Worm (Caenorhabditis elegans) whole organism, L4 larva: ENCODE results near the gene nhr-36.

Source experiments
- nhr-76 ChIP-seq: fragments of 150-350 bp; optimal IDR thresholded peaks from 2 replicates; lab custom pipeline; 2014; ENCODE audit warnings: missing biosample characterization, missing genetic modification characterization
- pha-4 ChIP-seq, 2 experiments: fragments of 150-350 bp in 1 of 2; fragments of 200-800 bp in 1 of 2; sonication (Bioruptor generic) in 1 of 2; IDR thresholded peaks in 1 of 2; optimal IDR thresholded peaks in 1 of 2; 2 replicates each; pipeline versions ENCODE4 v1.3.6 to Lab custom; 2014 to 2022; ENCODE audit warnings: missing genetic modification characterization in 2 of 2, missing genetic modification reagents in 2 of 2, missing biosample characterization in 1 of 2, missing compliant biosample characterization in 1 of 2
- saeg-2 ChIP-seq: fragments of 200-800 bp; sonication (Bioruptor generic); IDR thresholded peaks from 2 replicates; pipeline ENCODE4 v1.3.6; 2022; ENCODE audit warnings: missing genetic modification reagents, missing genetic modification characterization, missing compliant biosample characterization
- skn-1 ChIP-seq: fragments of 150-350 bp; optimal IDR thresholded peaks from 2 replicates; lab custom pipeline; 2014; ENCODE audit warnings: missing biosample characterization, missing genetic modification characterization
- ztf-7 ChIP-seq: fragments of 150-350 bp; optimal IDR thresholded peaks from 2 replicates; lab custom pipeline; 2014; ENCODE audit warnings: missing biosample characterization, missing genetic modification characterization

- TF ChIP-seq pha-4 (GFP tag; IDR thresholded peaks at IDR 0.05; lab: Robert Waterston, UW) (no peak), pha-4 (tag; optimal IDR thresholded peaks at IDR 0.05; lab: Kevin White, UChicago) (no peak), saeg-2 (no peak), skn-1 (tag; lab: Kevin White, UChicago) (no peak), nhr-76 (tag; lab: Kevin White, UChicago) (no peak), ztf-7 (tag; lab: Kevin White, UChicago) (no peak)
Measured at ce11 chrV:9262708-9263107, 1.3 kb upstream of the nhr-36 start.
